Worm (Caenorhabditis elegans): Measurements from ENCODE around the gene fipr-13.

Gene fipr-13

DNA sequence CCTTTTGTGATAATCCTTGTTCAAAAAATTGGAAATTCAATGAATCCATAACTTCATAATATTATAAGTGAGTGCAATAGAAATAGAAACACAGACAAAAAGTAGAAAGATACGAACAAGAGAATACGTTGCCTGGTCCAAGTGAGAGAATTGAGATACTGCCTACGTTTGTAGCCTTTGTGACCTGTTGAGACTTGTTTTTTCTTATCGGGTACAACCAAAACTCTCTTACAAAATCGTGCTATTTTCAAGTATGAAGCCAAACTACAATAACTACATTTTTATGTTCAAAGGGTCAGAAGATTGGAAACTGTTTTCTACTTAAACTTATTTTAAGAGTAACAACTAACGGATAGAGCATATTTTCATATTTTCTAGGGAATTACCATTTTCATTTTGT is 17.3 kb downstream of the fipr-13 start, which contains the start of gene nhr-205:
Gene nhr-205, minus strand, starts transcription at position 141 of the 400 bp plus-strand sequence.
- TF ChIP-seq W03F9.2 (tag; optimal IDR thresholded peaks at IDR 0.05) (no peak), dao-5 (tag; optimal IDR thresholded peaks at IDR 0.05) (no peak), him-1 (tag; optimal IDR thresholded peaks at IDR 0.05) (no peak)

DNA sequence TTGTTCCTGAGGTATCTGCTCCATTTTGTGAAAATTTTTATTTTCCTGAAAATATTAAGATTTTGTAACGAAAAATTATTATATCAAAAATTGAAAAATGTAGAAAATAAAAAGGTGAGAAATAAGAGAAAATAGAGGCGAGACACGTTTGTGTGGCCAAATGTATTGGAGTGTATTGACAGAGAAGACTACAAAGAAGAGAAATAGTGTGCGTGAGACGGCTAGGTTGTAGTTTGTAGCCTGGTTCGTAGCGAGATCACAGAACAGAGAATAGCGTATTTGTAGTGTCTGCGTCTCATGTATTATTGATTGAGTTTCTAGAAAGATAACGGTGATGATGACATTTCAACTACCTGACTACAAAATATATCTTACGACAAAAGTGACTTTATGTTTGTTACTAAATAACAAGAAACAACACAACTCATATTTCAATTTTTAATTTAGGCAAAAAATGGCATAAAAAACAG is 19.7 kb downstream of the fipr-13 start, which contains the start of gene nhr-12:
Gene nhr-12, minus strand, starts transcription at position 51 of the 470 bp plus-strand sequence.
- TF ChIP-seq W03F9.2 (tag; optimal IDR thresholded peaks at IDR 0.05) (no peak), him-1 (tag; optimal IDR thresholded peaks at IDR 0.05) (no peak), dao-5 (tag; optimal IDR thresholded peaks at IDR 0.05) (no peak)

DNA sequence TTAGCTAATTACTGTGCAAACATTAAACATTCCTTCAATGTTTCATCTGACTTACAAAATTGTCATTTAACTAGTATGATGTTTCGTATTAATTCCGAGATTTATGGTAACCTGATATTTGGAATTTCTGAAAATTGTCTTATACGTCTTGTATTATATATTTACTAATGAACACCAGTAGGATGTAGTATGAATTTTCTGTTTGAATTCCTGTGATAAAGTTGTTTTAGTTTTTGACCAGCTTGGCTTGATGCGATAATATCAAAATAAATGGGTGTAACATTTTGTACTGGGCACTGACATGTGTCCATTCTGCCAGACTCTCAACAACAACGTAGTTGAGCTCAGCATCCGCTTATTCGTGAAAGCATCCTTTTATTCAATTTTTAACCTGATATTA is 20.5 kb downstream of the fipr-13 start, which contains the start of gene R04B5.6:
Gene R04B5.6, plus strand, starts transcription at position 301 of the 400 bp plus-strand sequence.
- TF ChIP-seq him-1 (tag; optimal IDR thresholded peaks at IDR 0.05) (no peak), dao-5 (tag; optimal IDR thresholded peaks at IDR 0.05) (no peak), W03F9.2 (tag; optimal IDR thresholded peaks at IDR 0.05) (no peak)

DNA sequence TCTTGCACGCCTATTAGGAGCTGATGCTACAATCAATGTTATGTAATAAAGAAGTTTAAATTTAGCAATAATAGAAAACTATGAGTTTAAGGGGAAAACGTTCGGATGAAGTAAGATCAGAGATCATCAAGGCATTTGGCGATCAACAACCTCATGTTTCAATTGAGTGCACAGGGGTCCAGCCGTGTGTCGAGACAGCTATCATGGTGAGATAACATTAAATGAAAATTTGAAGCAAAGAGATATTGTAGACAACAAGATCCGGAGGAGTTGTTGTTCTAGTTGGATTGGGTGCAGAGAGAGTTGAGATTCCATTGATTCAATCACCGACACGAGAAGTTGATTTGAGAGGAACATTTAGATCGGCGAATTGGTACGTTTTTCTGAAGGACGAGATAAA is 21.8 kb downstream of the fipr-13 start:
- TF ChIP-seq him-1 (tag; optimal IDR thresholded peaks at IDR 0.05): no peak
- TF ChIP-seq dao-5 (tag; optimal IDR thresholded peaks at IDR 0.05): no peak
- no peak for TF ChIP-seq W03F9.2 (tag; optimal IDR thresholded peaks at IDR 0.05)

DNA sequence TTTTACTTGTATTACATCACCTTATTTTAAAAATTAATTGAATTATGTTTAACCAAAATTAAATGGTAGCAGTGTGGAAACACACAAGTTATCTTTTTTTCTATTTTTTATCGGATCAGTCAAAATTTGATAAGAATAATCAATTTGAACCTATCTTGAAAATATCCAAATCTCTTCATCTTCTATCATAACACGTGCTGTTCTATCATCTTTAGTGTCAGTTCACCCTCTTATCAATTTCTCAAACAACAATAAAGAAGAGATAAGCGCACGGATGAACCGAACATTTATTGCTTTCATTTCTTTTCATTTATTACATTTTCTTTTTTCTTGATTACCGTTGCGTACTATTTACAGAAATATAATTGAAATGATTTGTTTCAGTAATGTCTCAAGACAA is 22.8 kb downstream of the fipr-13 start, which contains the start of gene R04B5.5:
Gene R04B5.5, plus strand, starts transcription at position 378 of the 400 bp plus-strand sequence.
- no peak for TF ChIP-seq W03F9.2 (tag; optimal IDR thresholded peaks at IDR 0.05)

DNA sequence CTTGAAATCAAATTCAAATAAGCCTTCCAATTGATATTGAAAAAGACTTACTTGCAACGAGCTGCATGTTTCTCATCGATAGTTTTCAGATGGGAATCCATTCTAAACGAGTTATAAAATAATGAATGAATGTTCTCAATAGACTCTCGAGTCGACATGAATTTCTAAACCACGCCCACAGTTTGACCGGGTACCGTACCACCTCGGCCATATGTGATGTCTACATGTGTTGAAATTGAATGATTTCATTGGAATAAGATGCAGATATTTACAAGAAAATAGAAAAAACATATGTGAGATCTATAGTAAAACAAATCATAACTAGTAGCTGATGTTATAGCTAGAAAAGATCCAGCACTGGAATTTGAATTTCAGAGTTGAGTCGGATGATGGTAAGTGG is 26.1 kb downstream of the fipr-13 start, which contains the start of gene R04B5.7:
Gene R04B5.7, minus strand, starts transcription at position 101 of the 400 bp plus-strand sequence.
- TF ChIP-seq him-1 (tag; optimal IDR thresholded peaks at IDR 0.05) (no peak), dao-5 (tag; optimal IDR thresholded peaks at IDR 0.05) (no peak), W03F9.2 (tag; optimal IDR thresholded peaks at IDR 0.05) (no peak)

DNA sequence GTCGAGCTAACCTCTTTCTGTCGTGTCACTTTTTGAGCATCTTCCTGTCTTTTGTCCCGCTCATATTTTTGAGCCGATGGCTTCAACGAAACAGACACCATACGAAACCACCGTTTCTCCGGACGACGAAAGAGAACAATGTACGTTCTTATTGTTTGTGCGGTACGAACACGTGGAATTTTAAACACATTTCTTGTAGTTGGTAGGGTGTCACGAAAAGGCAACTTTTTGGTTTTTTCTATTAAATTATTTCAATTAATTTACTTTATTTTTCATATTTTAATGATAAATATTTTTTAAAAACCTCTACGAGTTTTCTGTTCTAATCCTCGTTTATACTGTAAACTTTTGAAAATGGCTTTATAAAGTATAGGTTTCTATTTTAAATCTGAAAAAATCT is 26.8 kb downstream of the fipr-13 start, which contains the start of gene R04B5.11:
Gene R04B5.11, minus strand, starts transcription at position 101 of the 400 bp plus-strand sequence.
- TF ChIP-seq him-1 (tag; optimal IDR thresholded peaks at IDR 0.05): no peak
- TF ChIP-seq W03F9.2 (tag; optimal IDR thresholded peaks at IDR 0.05): no peak
- TF ChIP-seq dao-5 (tag; optimal IDR thresholded peaks at IDR 0.05): no peak

DNA sequence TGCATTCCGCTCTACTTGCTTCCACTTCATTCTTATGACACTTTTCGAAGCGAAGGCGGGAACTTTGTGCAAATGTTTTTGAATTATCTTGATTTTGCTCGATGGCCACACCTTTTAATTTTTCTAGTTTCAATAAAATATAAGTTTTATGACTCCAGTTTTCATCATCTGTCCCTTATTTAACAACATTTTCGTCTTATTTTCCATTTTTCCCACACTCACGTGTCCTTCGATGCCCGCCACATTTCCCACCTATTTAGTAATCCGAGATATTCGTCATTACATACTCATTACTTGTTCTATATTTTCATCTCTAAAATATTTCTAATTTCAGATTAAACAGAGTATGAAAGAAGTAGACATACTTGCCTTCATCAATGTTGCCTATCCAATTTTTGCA is 30.1 kb downstream of the fipr-13 start, which contains the start of gene srd-49:
Gene srd-49, plus strand, starts transcription at position 301 of the 400 bp plus-strand sequence.
- TF ChIP-seq him-1 (tag; optimal IDR thresholded peaks at IDR 0.05) (no peak), W03F9.2 (tag; optimal IDR thresholded peaks at IDR 0.05) (no peak)

DNA sequence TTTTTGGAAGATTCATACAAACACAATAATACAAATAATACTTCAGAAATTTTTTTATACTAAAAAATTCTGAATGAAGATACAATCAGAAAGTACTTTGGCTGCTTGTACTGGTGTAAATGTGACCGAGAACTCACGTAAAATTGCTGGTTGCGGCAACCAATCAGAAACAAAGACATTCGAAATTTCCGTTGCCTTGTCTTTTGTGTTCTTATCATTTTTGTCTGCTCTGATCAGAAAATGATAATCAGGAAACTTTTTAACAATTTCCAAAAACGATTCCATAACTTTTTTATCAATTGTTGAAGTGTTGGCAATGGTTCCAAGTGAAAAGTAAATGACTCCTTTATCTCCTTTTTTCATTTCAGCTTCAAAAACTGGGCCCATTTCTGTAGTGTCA is 32.6 kb downstream of the fipr-13 start:
- no peak for TF ChIP-seq dao-5 (tag; optimal IDR thresholded peaks at IDR 0.05)
- TF ChIP-seq W03F9.2 (tag; optimal IDR thresholded peaks at IDR 0.05): no peak
- no peak for TF ChIP-seq him-1 (tag; optimal IDR thresholded peaks at IDR 0.05)

DNA sequence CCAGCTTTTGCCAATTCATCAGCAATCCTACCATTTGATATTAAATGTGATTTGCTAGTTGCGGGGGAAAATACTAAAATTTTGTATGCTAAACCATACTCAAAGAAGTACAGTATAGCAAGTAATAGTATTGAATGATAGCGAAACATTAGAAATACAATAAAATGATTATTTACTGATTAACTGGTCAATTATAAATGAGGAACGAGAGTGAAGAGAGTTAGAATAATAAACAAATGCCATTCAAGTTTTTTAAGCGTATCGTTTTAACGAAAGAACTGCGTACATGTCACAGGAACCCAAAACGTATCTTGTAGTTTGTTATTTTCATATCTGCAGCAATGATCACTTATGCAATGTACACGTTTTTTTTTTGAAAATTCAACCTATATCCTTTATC is 34.1 kb downstream of the fipr-13 start, which contains the start of gene ugt-47:
Gene ugt-47, minus strand, starts transcription at position 169 of the 400 bp plus-strand sequence.
- TF ChIP-seq him-1 (tag; optimal IDR thresholded peaks at IDR 0.05) (no peak), W03F9.2 (tag; optimal IDR thresholded peaks at IDR 0.05) (no peak), dao-5 (tag; optimal IDR thresholded peaks at IDR 0.05) (no peak)

DNA sequence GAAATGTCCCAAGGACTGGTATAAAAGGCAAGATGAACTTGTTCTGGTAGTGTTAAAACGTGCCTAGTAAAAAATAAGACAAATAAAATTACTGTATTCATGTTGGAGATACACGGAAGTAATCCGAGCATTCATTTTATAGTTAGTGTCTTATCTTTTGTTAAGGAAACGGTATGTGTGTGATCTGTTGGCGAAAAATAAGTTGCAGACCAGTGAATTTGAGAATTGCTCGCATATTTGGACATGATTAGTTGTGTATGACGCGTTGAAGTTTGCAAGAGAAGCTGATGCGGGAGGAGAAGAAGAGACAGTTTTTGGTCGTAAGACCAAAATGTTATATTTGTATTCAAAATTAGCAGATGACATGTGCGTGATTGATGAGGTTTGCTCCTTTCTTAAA is 37.6 kb downstream of the fipr-13 start, which contains the start of gene C08B6.14:
Gene C08B6.14, minus strand, starts transcription at position 101 of the 400 bp plus-strand sequence.
- TF ChIP-seq him-1 (tag; optimal IDR thresholded peaks at IDR 0.05): no peak
- no peak for TF ChIP-seq dao-5 (tag; optimal IDR thresholded peaks at IDR 0.05)
- TF ChIP-seq W03F9.2 (tag; optimal IDR thresholded peaks at IDR 0.05): no peak

DNA sequence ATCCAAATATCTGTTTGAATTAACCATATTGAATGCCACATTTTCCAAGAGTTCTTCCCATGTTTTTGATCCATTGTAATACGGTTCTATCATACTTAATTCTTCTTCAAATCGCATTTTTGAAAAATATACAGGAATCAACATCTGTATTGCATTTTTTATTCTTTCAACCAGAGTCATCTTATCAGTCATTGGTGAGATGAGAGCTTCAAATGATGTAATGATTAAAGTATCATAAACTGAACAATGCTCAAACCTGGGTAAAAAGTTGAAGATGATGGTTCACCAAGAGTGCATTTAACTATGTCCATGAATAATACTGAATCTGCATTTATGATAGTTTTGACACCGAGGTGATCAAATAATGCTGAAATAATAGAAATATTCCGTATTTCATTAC is 39.5 kb downstream of the fipr-13 start:
- TF ChIP-seq dao-5 (tag; optimal IDR thresholded peaks at IDR 0.05): no peak
- no peak for TF ChIP-seq W03F9.2 (tag; optimal IDR thresholded peaks at IDR 0.05)
- TF ChIP-seq him-1 (tag; optimal IDR thresholded peaks at IDR 0.05): no peak

DNA sequence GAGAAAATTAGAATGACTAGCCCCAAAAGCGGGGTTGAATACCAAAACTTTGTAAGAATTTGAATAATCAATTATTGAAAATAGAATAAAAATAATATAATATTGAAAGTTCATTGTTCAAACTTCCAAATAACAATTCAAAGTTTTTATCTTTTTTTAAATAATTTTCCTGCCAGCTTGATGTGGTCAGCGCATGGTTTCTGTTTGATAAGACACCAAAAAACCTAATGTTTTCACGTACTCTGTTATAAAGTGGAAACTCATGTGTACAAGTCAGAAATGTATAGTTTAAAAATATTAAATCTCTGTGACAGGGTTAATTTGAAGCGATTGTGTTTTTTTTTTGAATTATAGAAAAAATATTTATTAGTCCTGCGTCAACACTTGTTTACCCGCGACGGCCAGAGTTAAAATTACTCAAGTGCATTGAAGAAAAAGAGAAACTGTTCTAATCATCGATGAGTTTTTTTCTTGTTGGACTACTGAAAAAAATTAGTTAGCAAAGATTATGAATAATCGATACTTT is 40.5 kb downstream of the fipr-13 start, which contains the start of gene ugt-17:
Gene ugt-17, minus strand, starts transcription at position 180 of the 526 bp plus-strand sequence.
- no peak for TF ChIP-seq W03F9.2 (tag; optimal IDR thresholded peaks at IDR 0.05)
- TF ChIP-seq him-1 (tag; optimal IDR thresholded peaks at IDR 0.05): no peak
- no peak for TF ChIP-seq dao-5 (tag; optimal IDR thresholded peaks at IDR 0.05)

DNA sequence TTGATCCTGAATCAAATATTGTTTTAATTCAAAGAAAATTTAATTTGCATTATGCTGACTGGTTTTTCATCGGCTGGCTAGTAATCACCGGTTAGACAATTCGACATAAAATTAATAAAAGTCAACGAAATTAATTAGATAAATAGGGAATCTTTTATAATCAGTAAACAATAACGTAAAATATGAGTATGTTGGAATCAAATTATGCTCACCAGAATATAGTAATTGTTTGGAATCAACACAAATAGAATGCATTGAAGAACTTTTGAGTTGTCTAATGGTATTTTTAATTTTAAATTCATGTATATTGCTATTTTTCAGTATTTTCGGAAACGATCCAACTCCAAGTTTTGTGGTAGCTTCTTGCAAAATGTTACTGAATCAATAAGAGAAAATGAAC is 41.1 kb downstream of the fipr-13 start, which contains the start of gene C08B6.2:
Gene C08B6.2, plus strand, starts transcription at position 301 of the 400 bp plus-strand sequence.
- TF ChIP-seq dao-5 (tag; optimal IDR thresholded peaks at IDR 0.05) (no peak), W03F9.2 (tag; optimal IDR thresholded peaks at IDR 0.05) (no peak), him-1 (tag; optimal IDR thresholded peaks at IDR 0.05) (no peak)

Data from whole organism, L4/young adult.